Fruit fly (Drosophila melanogaster) whole organism, embryonic: ENCODE measurements around the gene CG33490.
A peak's percentile ranks its signal among the peaks of the same experiment; 100 is the strongest.

ENCODE experiments used
- CG10267 ChIP-seq: fragments of 200-800 bp; sonication (Bioruptor generic); optimal IDR thresholded peaks from 2 replicates; lab custom pipeline; 2018; ENCODE audit warnings: missing biosample characterization, mild to moderate bottlenecking, missing genetic modification characterization, moderate library complexity
- CG10462 ChIP-seq: fragments of 200-800 bp; sonication (Bioruptor generic); optimal IDR thresholded peaks from 2 replicates; lab custom pipeline; 2016; ENCODE audit warnings: missing biosample characterization, missing genetic modification characterization
- CG12155 ChIP-seq: fragments of 200-800 bp; sonication (Bioruptor generic); optimal IDR thresholded peaks from 3 replicates; lab custom pipeline; 2016; ENCODE audit warnings: missing biosample characterization, missing genetic modification characterization
- CG13287 ChIP-seq: fragments of 200-800 bp; sonication (Bioruptor generic); IDR thresholded peaks from 2 replicates; pipeline ENCODE4 v1.3.6; 2022; ENCODE audit warnings: missing biosample characterization, missing genetic modification characterization; ENCODE audit not compliant: partially characterized antibody
- CG16863 ChIP-seq: fragments of 200-800 bp; sonication (Bioruptor generic); optimal IDR thresholded peaks from 3 replicates; lab custom pipeline; 2016; ENCODE audit warnings: missing biosample characterization, missing genetic modification characterization
- CG2199 ChIP-seq: fragments of 200-800 bp; sonication (Bioruptor generic); IDR thresholded peaks from 3 replicates; pipeline ENCODE4 v1.3.6; 2022; ENCODE audit warnings: missing biosample characterization, missing genetic modification characterization
- CG2875 ChIP-seq: fragments of 200-800 bp; sonication (Bioruptor generic); optimal IDR thresholded peaks from 2 replicates; lab custom pipeline; 2017; ENCODE audit warnings: missing biosample characterization, mild to moderate bottlenecking, missing genetic modification characterization, missing genetic modification reagents
- CG3065 ChIP-seq: fragments of 200-800 bp; sonication (Bioruptor generic); optimal IDR thresholded peaks from 2 replicates; lab custom pipeline; 2016; ENCODE audit warnings: missing biosample characterization, missing genetic modification characterization
- CG31224 ChIP-seq: fragments of 200-800 bp; sonication (Bioruptor generic); IDR thresholded peaks from 2 replicates; pipeline ENCODE4 v1.3.6; 2022; ENCODE audit warnings: missing biosample characterization, missing genetic modification characterization
- CG33557 ChIP-seq: fragments of 200-800 bp; sonication (Bioruptor generic); optimal IDR thresholded peaks from 2 replicates; lab custom pipeline; 2019; ENCODE audit warnings: missing biosample characterization, mild to moderate bottlenecking, missing genetic modification characterization, moderate library complexity
- CG3407 ChIP-seq: fragments of 200-800 bp; sonication (Bioruptor generic); optimal IDR thresholded peaks from 2 replicates; lab custom pipeline; 2018; ENCODE audit warnings: missing biosample characterization, mild to moderate bottlenecking, missing genetic modification characterization
- CG34224 ChIP-seq: fragments of 200-800 bp; sonication (Bioruptor generic); IDR thresholded peaks from 3 replicates; pipeline ENCODE4 v1.3.6; 2022; ENCODE audit warnings: missing biosample characterization, missing genetic modification characterization; ENCODE audit not compliant: partially characterized antibody
- CG34422 ChIP-seq: fragments of 200-800 bp; sonication (Bioruptor generic); IDR thresholded peaks from 3 replicates; pipeline ENCODE4 v1.3.6; 2022; ENCODE audit warnings: missing biosample characterization, missing genetic modification characterization
- CG7963 ChIP-seq: fragments of 200-800 bp; sonication (Bioruptor generic); IDR thresholded peaks from 3 replicates; pipeline ENCODE4 v1.3.6; 2022; ENCODE audit warnings: missing biosample characterization, missing genetic modification characterization; ENCODE audit not compliant: partially characterized antibody
- CG7987 ChIP-seq: fragments of 200-800 bp; sonication (Bioruptor generic); optimal IDR thresholded peaks from 2 replicates; lab custom pipeline; 2018; ENCODE audit warnings: missing biosample characterization, mild to moderate bottlenecking, missing genetic modification characterization, moderate library complexity
- D ChIP-seq, 2 experiments: fragments of 200-800 bp in 1 of 2; fragments of >200 bp in 1 of 2; sonication (Bioruptor generic) in 1 of 2; optimal IDR thresholded peaks; 2 replicates in 1 of 2; 3 replicates in 1 of 2; lab custom pipeline; 2017; ENCODE audit warnings: mild to moderate bottlenecking in 1 of 2, missing biosample characterization in 1 of 2, missing genetic modification characterization in 1 of 2, missing genetic modification reagents in 1 of 2
- Dek ChIP-seq: fragments of 200-800 bp; sonication (Bioruptor generic); optimal IDR thresholded peaks from 3 replicates; lab custom pipeline; 2019; ENCODE audit warnings: missing biosample characterization, mild to moderate bottlenecking, missing genetic modification characterization, moderate library complexity
- Doc3 ChIP-seq: fragments of 200-800 bp; sonication (Bioruptor generic); IDR thresholded peaks from 3 replicates; pipeline ENCODE4 v1.3.6; 2022; ENCODE audit warnings: missing biosample characterization, missing genetic modification characterization; ENCODE audit not compliant: partially characterized antibody
- ERR ChIP-seq: fragments of 200-800 bp; sonication (Bioruptor generic); optimal IDR thresholded peaks from 2 replicates; lab custom pipeline; 2016; ENCODE audit warnings: missing biosample characterization, missing genetic modification characterization
- H2.0 ChIP-seq: fragments of 200-800 bp; sonication (Bioruptor generic); IDR thresholded peaks from 2 replicates; pipeline ENCODE4 v1.3.6; 2022; ENCODE audit warnings: missing biosample characterization, missing genetic modification characterization
- Hand ChIP-seq: fragments of 200-800 bp; sonication (Bioruptor generic); optimal IDR thresholded peaks from 2 replicates; lab custom pipeline; 2017; ENCODE audit warnings: mild to moderate bottlenecking, missing biosample characterization, missing genetic modification reagents, missing genetic modification characterization
- HmgD ChIP-seq: fragments of 200-800 bp; sonication (Bioruptor generic); optimal IDR thresholded peaks from 3 replicates; lab custom pipeline; 2016; ENCODE audit warnings: missing biosample characterization, missing genetic modification characterization
- Hr3 ChIP-seq: fragments of 200-800 bp; sonication (Bioruptor generic); optimal IDR thresholded peaks from 3 replicates; lab custom pipeline; 2016; ENCODE audit warnings: missing biosample characterization, missing genetic modification characterization
- NC2β ChIP-seq: fragments of 200-800 bp; sonication (Bioruptor generic); optimal IDR thresholded peaks from 2 replicates; lab custom pipeline; 2016; ENCODE audit warnings: missing biosample characterization, missing genetic modification characterization
- NK7.1 ChIP-seq: fragments of 200-800 bp; sonication (Bioruptor generic); optimal IDR thresholded peaks from 3 replicates; lab custom pipeline; 2016; ENCODE audit warnings: missing biosample characterization, missing genetic modification characterization
- Opbp ChIP-seq: fragments of 200-800 bp; sonication (Bioruptor generic); IDR thresholded peaks from 3 replicates; pipeline ENCODE4 v1.3.6; 2022; ENCODE audit warnings: missing biosample characterization, missing genetic modification characterization; ENCODE audit not compliant: partially characterized antibody
- Sry-δ ChIP-seq: fragments of 200-800 bp; sonication (Bioruptor generic); optimal IDR thresholded peaks from 2 replicates; lab custom pipeline; 2016; ENCODE audit warnings: missing biosample characterization, missing genetic modification characterization
- Trl ChIP-seq, 3 experiments: fragments of >200 bp in 2 of 3; fragments of 200-800 bp in 1 of 3; sonication (Bioruptor generic) in 1 of 3; optimal IDR thresholded peaks; 2 replicates in 1 of 3; 3 replicates in 2 of 3; lab custom pipeline; 2016 to 2017; ENCODE audit warnings: missing biosample characterization in 1 of 3, missing genetic modification characterization in 1 of 3
- YL-1 ChIP-seq: fragments of 200-800 bp; sonication (Bioruptor generic); optimal IDR thresholded peaks from 3 replicates; lab custom pipeline; 2017; ENCODE audit warnings: missing biosample characterization, mild to moderate bottlenecking, missing genetic modification characterization
- ato ChIP-seq: fragments of 200-800 bp; sonication (Bioruptor generic); IDR thresholded peaks from 2 replicates; pipeline ENCODE4 v1.3.6; 2022; ENCODE audit warnings: missing biosample characterization, missing genetic modification characterization; ENCODE audit not compliant: partially characterized antibody
- crol ChIP-seq: fragments of 200-800 bp; sonication (Bioruptor generic); IDR thresholded peaks from 2 replicates; pipeline ENCODE4 v1.3.6; 2022; ENCODE audit warnings: missing biosample characterization, missing genetic modification characterization
- da ChIP-seq: fragments of 200-800 bp; sonication (Bioruptor generic); optimal IDR thresholded peaks from 2 replicates; lab custom pipeline; 2016; ENCODE audit warnings: missing biosample characterization, missing genetic modification characterization
- dimm ChIP-seq: fragments of 200-800 bp; sonication (Bioruptor generic); IDR thresholded peaks from 2 replicates; pipeline ENCODE4 v1.3.6; 2022; ENCODE audit warnings: missing biosample characterization, missing genetic modification characterization
- dmrt99B ChIP-seq: fragments of 200-800 bp; sonication (Bioruptor generic); optimal IDR thresholded peaks from 2 replicates; lab custom pipeline; 2018; ENCODE audit warnings: missing biosample characterization, mild to moderate bottlenecking, missing genetic modification characterization, moderate library complexity
- dysf ChIP-seq: fragments of 200-800 bp; sonication (Bioruptor generic); IDR thresholded peaks from 3 replicates; pipeline ENCODE4 v1.3.6; 2022; ENCODE audit warnings: missing biosample characterization, missing genetic modification characterization
- fd102C ChIP-seq: fragments of 200-800 bp; sonication (Bioruptor generic); optimal IDR thresholded peaks from 2 replicates; lab custom pipeline; 2018; ENCODE audit warnings: missing biosample characterization, mild to moderate bottlenecking, missing genetic modification characterization, moderate library complexity
- ftz-f1 ChIP-seq: fragments of 200-800 bp; sonication (Bioruptor generic); optimal IDR thresholded peaks from 2 replicates; lab custom pipeline; 2016; ENCODE audit warnings: missing biosample characterization, missing genetic modification characterization
- gce ChIP-seq: fragments of 200-800 bp; sonication (Bioruptor generic); IDR thresholded peaks from 3 replicates; pipeline ENCODE4 v1.3.6; 2022; ENCODE audit warnings: missing biosample characterization, missing genetic modification characterization
- gsb-n ChIP-seq: fragments of 200-800 bp; sonication (Bioruptor generic); optimal IDR thresholded peaks from 3 replicates; lab custom pipeline; 2018; ENCODE audit warnings: missing biosample characterization, mild to moderate bottlenecking, missing genetic modification characterization
- hb ChIP-seq: fragments of 200-800 bp; sonication (Bioruptor generic); IDR thresholded peaks from 3 replicates; pipeline ENCODE4 v1.3.6; 2022; ENCODE audit warnings: missing biosample characterization, missing genetic modification characterization; ENCODE audit not compliant: partially characterized antibody
- ind ChIP-seq: fragments of 200-800 bp; sonication (Bioruptor generic); optimal IDR thresholded peaks from 3 replicates; lab custom pipeline; 2016; ENCODE audit warnings: missing biosample characterization, missing genetic modification characterization
- lbe ChIP-seq: fragments of 200-800 bp; sonication (Bioruptor generic); optimal IDR thresholded peaks from 2 replicates; lab custom pipeline; 2016; ENCODE audit warnings: missing biosample characterization, mild to moderate bottlenecking, missing genetic modification characterization
- rib ChIP-seq: fragments of 200-800 bp; sonication (Bioruptor generic); IDR thresholded peaks from 2 replicates; pipeline ENCODE4 v1.3.6; 2022; ENCODE audit warnings: missing biosample characterization, missing genetic modification characterization
- seq ChIP-seq: fragments of 200-800 bp; sonication (Bioruptor generic); IDR thresholded peaks from 2 replicates; pipeline ENCODE4 v1.3.6; 2022; ENCODE audit warnings: missing biosample characterization, missing genetic modification characterization
- sim ChIP-seq: fragments of 200-800 bp; sonication (Bioruptor generic); IDR thresholded peaks from 2 replicates; pipeline ENCODE4 v1.3.6; 2022; ENCODE audit warnings: missing biosample characterization, missing genetic modification characterization
- so ChIP-seq: fragments of 200-800 bp; sonication (Bioruptor generic); IDR thresholded peaks from 3 replicates; pipeline ENCODE4 v1.3.6; 2022; ENCODE audit warnings: missing biosample characterization, missing genetic modification characterization
- tx ChIP-seq: fragments of 200-800 bp; sonication (Bioruptor generic); optimal IDR thresholded peaks from 2 replicates; lab custom pipeline; 2016; ENCODE audit warnings: missing biosample characterization, missing genetic modification characterization

CG33490 gene

dm6 chr3L:11552996-11553671, 21.3 kb downstream of the CG33490 start (continued):
- TF ChIP-seq CG2875 (peak; percentile 13), HmgD (GFP tag; lab: Kevin White, UChicago) (peak; percentile 20), Opbp (GFP tag; lab: Robert Waterston, UW) (peak; percentile 40; the same call in 1 of the 3 replicates), crol (GFP tag; lab: Robert Waterston, UW) (peak; percentile 46), NC2β (GFP tag; lab: Kevin White, UChicago) (peak; percentile 1), lbe (GFP tag; lab: Kevin White, UChicago) (peak; percentile 94)

DNA sequence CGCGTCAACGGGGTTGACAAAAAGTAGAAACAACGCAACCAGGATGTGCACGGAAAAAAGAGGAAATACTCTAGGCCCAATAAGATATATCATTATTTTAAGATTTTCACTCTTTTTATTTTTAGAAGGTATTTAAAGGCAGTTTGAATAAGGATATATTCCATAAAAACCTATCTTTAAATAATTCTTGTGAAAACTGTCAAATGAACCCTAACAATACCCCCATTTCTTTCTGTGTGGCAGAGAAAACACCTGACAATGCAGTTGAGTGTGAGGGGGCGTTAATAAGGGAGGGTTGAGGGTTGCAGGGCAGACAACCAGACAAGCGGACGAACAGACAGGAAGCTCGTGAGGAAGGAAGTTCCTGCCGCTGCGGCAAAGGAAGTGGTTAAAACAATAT, 22.5 kb downstream of the CG33490 start:
- TF ChIP-seq so (GFP tag; lab: Robert Waterston, UW) = no peak
- peak; percentile 29; the same call in 1 of the 3 replicates for TF ChIP-seq CG34422 (GFP tag; lab: Robert Waterston, UW)
- peak; percentile 5 for TF ChIP-seq Dek (tag; lab: Kevin White, UChicago)
- peak; percentile 20 for TF ChIP-seq Hr3 (GFP tag; lab: Kevin White, UChicago)
- peak; percentile 46 for TF ChIP-seq CG33557 (GFP tag; lab: Kevin White, UChicago)
- TF ChIP-seq dysf (GFP tag; lab: Robert Waterston, UW) = no peak; the same call in 2 of the 3 replicates
- no peak for TF ChIP-seq ind (GFP tag; lab: Kevin White, UChicago)
- no peak for TF ChIP-seq NK7.1 (GFP tag; lab: Kevin White, UChicago)
- TF ChIP-seq seq (GFP tag; lab: Robert Waterston, UW) = no peak
- no peak for TF ChIP-seq dimm (GFP tag; lab: Robert Waterston, UW)
- no peak for TF ChIP-seq rib (GFP tag; lab: Robert Waterston, UW)
- TF ChIP-seq CG34224 (GFP tag; lab: Robert Waterston, UW) = no peak
- TF ChIP-seq gce (GFP tag; lab: Robert Waterston, UW) = no peak
- no peak for TF ChIP-seq tx (GFP tag; lab: Kevin White, UChicago)
- TF ChIP-seq CG10267 (tag; lab: Kevin White, UChicago) = peak; percentile 36
- TF ChIP-seq CG7963 (GFP tag; lab: Robert Waterston, UW) = no peak
- TF ChIP-seq D (optimal IDR thresholded peaks at IDR 0.05; lab: Kevin White, UChicago) = no peak
- TF ChIP-seq D (GFP tag; optimal IDR thresholded peaks at IDR 0.05; lab: Kevin White, UChicago) = peak; percentile 23
- TF ChIP-seq CG31224 (GFP tag; lab: Robert Waterston, UW) = no peak
- TF ChIP-seq hb (GFP tag; lab: Robert Waterston, UW) = no peak
- TF ChIP-seq CG3407 (GFP tag; lab: Kevin White, UChicago) = peak; percentile 3
- no peak for TF ChIP-seq da
- TF ChIP-seq ftz-f1 (GFP tag; lab: Kevin White, UChicago) = no peak
- TF ChIP-seq CG12155 = no peak
- TF ChIP-seq dmrt99B (tag; lab: Kevin White, UChicago) = peak; percentile 60
- no peak for TF ChIP-seq Trl (optimal IDR thresholded peaks at IDR 0.05; lab: Kevin White, UChicago)
- no peak for TF ChIP-seq Trl (GFP tag; optimal IDR thresholded peaks at IDR 0.05; lab: Kevin White, UChicago)
- TF ChIP-seq Hand (GFP tag; lab: Kevin White, UChicago) = no peak
- no peak for TF ChIP-seq YL-1 (GFP tag; lab: Kevin White, UChicago)
- TF ChIP-seq ato (GFP tag; lab: Robert Waterston, UW) = no peak
- no peak for TF ChIP-seq CG13287
- TF ChIP-seq ERR = no peak
- no peak for TF ChIP-seq fd102C
- no peak for TF ChIP-seq Sry-δ (GFP tag; lab: Kevin White, UChicago)
- TF ChIP-seq H2.0 (GFP tag; lab: Robert Waterston, UW) = 0 out of 2 replicates have a peak, but pooled peaks have one; percentile 26
- no peak for TF ChIP-seq sim (GFP tag; lab: Robert Waterston, UW)
- TF ChIP-seq CG7987 (GFP tag; lab: Kevin White, UChicago) = no peak
- peak; percentile 22 for TF ChIP-seq CG10462 (GFP tag; lab: Kevin White, UChicago)
- no peak for TF ChIP-seq CG16863 (GFP tag; lab: Kevin White, UChicago)
- no peak for TF ChIP-seq CG2199 (GFP tag; lab: Robert Waterston, UW)
- no peak for TF ChIP-seq Doc3 (GFP tag; lab: Robert Waterston, UW)
- peak; percentile 34 for TF ChIP-seq gsb-n (tag; lab: Kevin White, UChicago)
- no peak for TF ChIP-seq CG3065
